Fruit fly (Drosophila melanogaster): ENCODE results near the gene Dh44.
"Not testable (repeated sequence)": the region's sequence is repeated elsewhere in the genome, so short reads cannot be mapped to it uniquely, and the experiment has no call there.

Gene Dh44

dm6 chr3R:9674968-9675573, 37.1 kb downstream of the Dh44 start, which contains the start of gene Nepl12:
Gene Nepl12, plus strand, starts transcription at chr3R:9675523.
- TF ChIP-seq CG13204 (GFP tag; optimal IDR thresholded peaks at IDR 0.05) (no peak), CG12605 (GFP tag; IDR thresholded peaks at IDR 0.05) (peak; percentile 41; the same call in 1 of the 2 replicates)

DNA sequence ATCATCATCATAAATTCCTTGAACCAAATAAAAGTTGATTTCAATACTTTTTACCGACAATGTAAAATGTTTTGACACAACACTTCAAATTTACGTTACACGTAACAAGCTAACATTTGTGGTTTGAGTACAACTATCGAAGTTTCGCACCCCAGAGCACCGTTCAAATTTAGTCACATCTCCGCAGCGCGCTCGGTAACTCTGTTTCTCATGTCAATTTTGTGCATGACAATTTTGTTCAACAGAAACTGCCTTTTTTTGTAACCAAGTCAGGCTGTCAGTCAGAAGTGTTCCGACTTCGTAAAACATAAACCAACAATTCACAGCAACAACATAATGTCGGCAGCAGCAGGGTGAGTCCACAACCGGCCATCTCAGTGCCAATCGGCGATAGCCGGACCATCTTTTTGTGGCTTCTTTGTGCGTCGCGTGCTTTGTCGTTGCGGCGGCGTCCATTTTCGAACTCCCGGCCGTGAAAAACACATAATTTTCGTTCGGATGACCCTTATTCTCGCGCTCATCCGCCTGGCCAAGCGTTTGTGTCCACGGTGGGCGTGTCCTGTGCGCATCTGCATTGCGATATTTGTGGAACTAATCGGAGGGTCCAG, 39.9 kb downstream of the Dh44 start, which contains the start of gene p23:
Gene p23, plus strand, starts transcription at position 194 of the 608 bp plus-strand sequence.
- TF ChIP-seq CG13204 (GFP tag; optimal IDR thresholded peaks at IDR 0.05) (no peak), CG8301 (tag; optimal IDR thresholded peaks at IDR 0.05) (no peak), CG4496 (GFP tag; IDR thresholded peaks at IDR 0.05) (no peak), Ets98B (GFP tag; IDR thresholded peaks at IDR 0.05) (no peak), Pif1A (GFP tag; optimal IDR thresholded peaks at IDR 0.05) (no peak), EcR (GFP tag; optimal IDR thresholded peaks at IDR 0.05) (no peak), Snoo (tag; optimal IDR thresholded peaks at IDR 0.05) (no peak), CG34367 (tag; optimal IDR thresholded peaks at IDR 0.05) (no peak), CG14655 (GFP tag; optimal IDR thresholded peaks at IDR 0.05) (no peak), CG8159 (tag; optimal IDR thresholded peaks at IDR 0.05) (no peak), CG10348 (GFP tag; IDR thresholded peaks at IDR 0.05) (no peak), gl (tag; optimal IDR thresholded peaks at IDR 0.05) (no peak), CG9948 (tag; optimal IDR thresholded peaks at IDR 0.05) (no peak), D1 (tag; optimal IDR thresholded peaks at IDR 0.05) (no peak), Pif1B (GFP tag; optimal IDR thresholded peaks at IDR 0.05) (no peak), fd96Ca (GFP tag; IDR thresholded peaks at IDR 0.05) (no peak)

DNA sequence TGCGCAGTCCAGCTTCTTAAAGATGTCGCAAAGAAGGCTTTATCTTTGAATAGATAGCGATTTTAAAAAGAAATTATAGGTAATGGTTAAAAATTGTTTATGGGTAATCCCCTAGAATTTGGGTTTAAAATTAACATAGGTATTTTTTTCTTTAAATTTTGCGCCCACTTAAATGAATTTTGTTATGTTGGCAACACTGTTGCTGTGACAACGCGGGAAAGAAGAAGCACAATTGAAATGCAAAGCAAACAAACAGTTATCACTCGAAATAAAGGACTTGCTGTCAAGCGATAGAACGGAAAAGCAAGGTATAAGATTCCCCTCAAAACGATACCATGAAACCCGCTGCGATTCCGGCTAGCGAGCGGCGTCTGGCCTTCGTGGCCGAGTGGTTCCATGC, 41.8 kb downstream of the Dh44 start, which contains the start of gene nmdyn-D7:
Gene nmdyn-D7, plus strand, starts transcription at position 194 of the 400 bp plus-strand sequence.
- no peak for TF ChIP-seq Pif1A (GFP tag; optimal IDR thresholded peaks at IDR 0.05)
- TF ChIP-seq D1 (tag; optimal IDR thresholded peaks at IDR 0.05) = no peak
- no peak for TF ChIP-seq rn (GFP tag; IDR thresholded peaks at IDR 0.05)
- TF ChIP-seq CG4496 (GFP tag; IDR thresholded peaks at IDR 0.05) = no peak
- no peak for TF ChIP-seq CG15710 (tag; optimal IDR thresholded peaks at IDR 0.05)
- TF ChIP-seq Pif1B (GFP tag; optimal IDR thresholded peaks at IDR 0.05) = no peak
- no peak for TF ChIP-seq Snoo (tag; optimal IDR thresholded peaks at IDR 0.05)
- no peak for TF ChIP-seq CG10348 (GFP tag; IDR thresholded peaks at IDR 0.05)
- TF ChIP-seq CG32121 (GFP tag; IDR thresholded peaks at IDR 0.05) = no peak

dm6 chr3R:9683064-9683682, 45.2 kb downstream of the Dh44 start:
- TF ChIP-seq Ets98B (GFP tag; IDR thresholded peaks at IDR 0.05) (no peak), EcR (GFP tag; optimal IDR thresholded peaks at IDR 0.05) (no peak), CG9948 (tag; optimal IDR thresholded peaks at IDR 0.05) (no peak), Pif1A (GFP tag; optimal IDR thresholded peaks at IDR 0.05) (no peak), Snoo (tag; optimal IDR thresholded peaks at IDR 0.05) (no peak), CG10348 (GFP tag; IDR thresholded peaks at IDR 0.05) (no peak), CG8159 (tag; optimal IDR thresholded peaks at IDR 0.05) (no peak), CG12605 (GFP tag; IDR thresholded peaks at IDR 0.05) (no peak), CG15710 (tag; optimal IDR thresholded peaks at IDR 0.05) (no peak), CG34367 (tag; optimal IDR thresholded peaks at IDR 0.05) (no peak), Pif1B (GFP tag; optimal IDR thresholded peaks at IDR 0.05) (no peak), CG13204 (GFP tag; optimal IDR thresholded peaks at IDR 0.05) (no peak), CG8301 (tag; optimal IDR thresholded peaks at IDR 0.05) (no peak), CG17806 (tag; optimal IDR thresholded peaks at IDR 0.05) (no peak), CG4496 (GFP tag; IDR thresholded peaks at IDR 0.05) (no peak), fd96Ca (GFP tag; IDR thresholded peaks at IDR 0.05) (no peak), rn (GFP tag; IDR thresholded peaks at IDR 0.05) (no peak), gl (tag; optimal IDR thresholded peaks at IDR 0.05) (no peak)

DNA sequence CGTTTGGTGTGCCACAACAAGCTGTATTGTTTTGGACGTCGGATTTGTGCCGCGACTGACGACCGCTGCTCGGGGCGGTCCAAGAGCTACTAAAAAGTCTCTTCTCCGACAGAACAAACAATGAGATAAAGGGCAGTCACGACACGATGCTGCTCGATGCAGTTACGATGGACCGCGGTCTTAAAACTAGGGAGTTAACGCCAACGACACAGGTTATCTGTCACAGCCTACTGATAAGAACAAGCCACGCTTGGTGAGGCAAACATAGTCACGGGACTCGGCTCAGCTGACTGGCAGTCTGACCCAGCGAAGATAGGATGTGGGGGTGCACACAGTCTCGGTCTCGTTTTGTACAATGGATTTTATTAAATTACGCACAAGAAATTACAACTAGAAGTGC, 46.1 kb downstream of the Dh44 start, which contains the start of gene CG9444:
Gene CG9444, minus strand, starts transcription at position 140 of the 400 bp plus-strand sequence.
- no peak for TF ChIP-seq Snoo (tag; optimal IDR thresholded peaks at IDR 0.05)
- no peak for TF ChIP-seq CG17806 (tag; optimal IDR thresholded peaks at IDR 0.05)
- TF ChIP-seq Pif1B (GFP tag; optimal IDR thresholded peaks at IDR 0.05) = no peak
- no peak for TF ChIP-seq D1 (tag; optimal IDR thresholded peaks at IDR 0.05)
- no peak for TF ChIP-seq CG4496 (GFP tag; IDR thresholded peaks at IDR 0.05)
- no peak for TF ChIP-seq rn (GFP tag; IDR thresholded peaks at IDR 0.05)
- no peak for TF ChIP-seq CG32121 (GFP tag; IDR thresholded peaks at IDR 0.05)
- no peak for TF ChIP-seq fd96Ca (GFP tag; IDR thresholded peaks at IDR 0.05)
- no peak for TF ChIP-seq CG15710 (tag; optimal IDR thresholded peaks at IDR 0.05)
- TF ChIP-seq CG13204 (GFP tag; optimal IDR thresholded peaks at IDR 0.05) = no peak
- no peak for TF ChIP-seq CG14655 (GFP tag; optimal IDR thresholded peaks at IDR 0.05)

DNA sequence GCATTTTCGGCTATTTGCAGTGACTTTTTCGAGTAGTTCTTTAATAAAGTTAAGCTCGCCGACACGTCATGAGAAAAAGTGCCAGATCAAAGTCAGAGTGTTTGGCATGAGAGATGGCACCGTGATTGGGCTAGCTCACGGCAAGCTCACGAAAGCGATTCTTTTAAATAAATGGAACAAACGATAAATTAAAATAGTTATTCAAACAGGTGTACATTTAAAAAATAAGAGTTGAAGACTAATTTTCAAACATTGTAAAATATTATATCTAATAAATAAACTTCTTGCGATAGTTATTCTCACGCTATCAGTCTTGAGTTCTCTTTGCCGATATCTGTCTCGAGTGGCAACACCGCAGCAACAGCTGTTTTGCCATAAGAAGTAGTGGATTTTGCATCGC, 47.4 kb downstream of the Dh44 start, which contains the start of the genes eca and CG18542:
Gene eca, minus strand, starts transcription at position 101 of the 400 bp plus-strand sequence.
Gene CG18542, plus strand, starts transcription at position 385 of the 400 bp plus-strand sequence.
- TF ChIP-seq CG17806 (tag; optimal IDR thresholded peaks at IDR 0.05); CG4496 (GFP tag; IDR thresholded peaks at IDR 0.05); CG8301 (tag; optimal IDR thresholded peaks at IDR 0.05): not testable (repeated sequence)
